Fruit fly (Drosophila melanogaster): ENCODE results near the gene CG5282.

Gene CG5282

DNA sequence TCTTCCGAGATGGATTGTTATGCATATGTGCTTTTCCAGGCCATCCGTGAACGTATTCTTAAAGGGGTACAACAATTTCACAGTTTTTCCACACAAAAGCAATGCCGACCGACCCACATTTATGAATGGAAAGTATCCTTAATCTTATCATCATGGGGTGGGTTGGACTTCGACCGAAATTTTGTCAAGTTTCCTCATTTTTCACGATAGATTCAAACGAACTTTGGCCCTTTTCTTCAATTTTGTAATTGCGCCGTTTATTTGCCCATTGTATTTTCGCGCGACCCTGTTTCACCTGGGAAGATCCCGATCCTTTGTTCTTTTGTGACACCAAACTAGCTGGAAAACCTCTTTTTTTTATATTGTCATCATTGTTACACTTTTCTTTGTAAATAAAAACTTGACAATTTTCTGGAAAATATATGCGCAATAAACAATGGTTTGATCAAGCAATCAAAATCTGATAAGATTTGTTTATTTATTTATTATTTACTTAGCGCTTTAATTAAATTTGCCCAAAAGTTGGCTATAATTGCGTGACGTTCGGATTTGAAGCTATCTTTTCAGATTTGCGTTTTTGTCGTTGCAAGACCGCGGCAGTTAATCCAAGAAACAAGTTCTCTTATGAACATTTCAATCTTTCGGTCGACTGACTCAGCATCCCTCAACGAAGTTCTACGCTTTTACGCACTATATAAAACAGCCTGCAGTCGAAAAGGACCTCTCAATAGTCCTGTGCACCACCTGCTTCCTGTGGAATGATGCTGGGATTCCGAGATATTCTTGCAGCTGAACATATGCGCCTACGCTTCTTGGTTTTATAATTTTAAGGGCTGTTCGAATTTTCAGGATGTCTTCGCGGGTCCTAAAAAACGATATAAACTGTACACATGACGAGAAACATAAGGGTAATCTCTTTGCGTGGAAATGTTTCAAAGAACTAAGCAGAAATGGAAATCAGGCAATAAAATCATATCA lies 19.6 kb downstream of the CG5282 start:
- no peak for TF ChIP-seq noc (tag; optimal IDR thresholded peaks at IDR 0.05)

dm6 chr3L:20405337-20405887 lies 20.5 kb downstream of the CG5282 start:
- no peak for TF ChIP-seq noc (tag; optimal IDR thresholded peaks at IDR 0.05)

- TF ChIP-seq noc (tag; optimal IDR thresholded peaks at IDR 0.05) = no peak
Measured at dm6 chr3L:20404515-20404914, 21.4 kb downstream of the CG5282 start.

- no peak for TF ChIP-seq noc (tag; optimal IDR thresholded peaks at IDR 0.05)
Measured at dm6 chr3L:20403493-20404379, 22.1 kb downstream of the CG5282 start.

dm6 chr3L:20402665-20403492 lies 23.0 kb downstream of the CG5282 start:
- TF ChIP-seq noc (tag; optimal IDR thresholded peaks at IDR 0.05) = no peak

- no peak for TF ChIP-seq noc (tag; optimal IDR thresholded peaks at IDR 0.05)
Measured at dm6 chr3L:20401026-20401912, 24.6 kb downstream of the CG5282 start, which contains the start of gene trbl. TSS of gene trbl (minus strand) at chr3L:20401609.

DNA sequence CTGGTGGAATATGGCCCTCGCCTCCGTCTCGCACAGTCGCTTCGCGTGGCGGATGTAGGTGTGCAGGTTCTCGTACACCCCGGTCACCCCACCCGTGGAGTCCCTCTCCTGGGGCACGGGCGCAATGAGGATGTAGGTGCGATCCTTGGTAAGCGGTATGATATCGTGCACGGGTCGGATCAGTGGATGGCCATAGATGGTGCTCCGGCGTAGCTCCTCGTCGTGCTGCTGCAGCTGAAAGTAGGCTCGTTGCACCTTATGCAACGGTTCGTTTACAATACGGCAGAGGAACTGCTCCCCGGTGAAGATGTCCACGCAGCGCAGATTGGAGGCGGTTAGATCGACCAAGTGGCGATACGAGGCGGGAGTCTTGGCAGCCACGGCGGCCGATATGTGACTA lies 25.4 kb downstream of the CG5282 start:
- TF ChIP-seq noc (tag; optimal IDR thresholded peaks at IDR 0.05) = no peak

- TF ChIP-seq noc (tag; optimal IDR thresholded peaks at IDR 0.05) = peak; percentile 83
Measured at dm6 chr3L:20399550-20400109, 26.2 kb downstream of the CG5282 start.

- TF ChIP-seq noc (tag; optimal IDR thresholded peaks at IDR 0.05) = peak; percentile 75
Measured at dm6 chr3L:20398243-20399222, 27.3 kb downstream of the CG5282 start.

DNA sequence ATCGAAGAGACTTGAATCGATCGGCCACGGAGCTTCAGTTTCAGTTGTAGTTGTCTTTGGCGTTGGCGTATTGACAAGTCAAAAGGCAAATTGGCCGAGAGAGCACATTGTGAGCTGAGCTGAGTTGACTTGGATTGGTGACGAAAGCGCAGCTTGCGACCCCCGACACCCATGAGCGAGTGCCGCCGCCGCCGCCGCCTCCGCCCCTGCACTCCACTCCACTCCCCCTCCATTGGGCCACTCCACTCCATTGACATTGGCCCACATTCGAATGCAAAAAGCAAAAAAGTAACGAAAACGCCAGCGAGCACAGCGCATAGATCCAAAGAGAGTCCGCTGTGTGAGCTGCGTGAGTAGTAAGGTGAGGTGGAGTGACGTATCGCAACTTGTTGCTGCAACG lies 28.1 kb downstream of the CG5282 start:
- no peak for TF ChIP-seq noc (tag; optimal IDR thresholded peaks at IDR 0.05)

- TF ChIP-seq noc (tag; optimal IDR thresholded peaks at IDR 0.05) = no peak
Measured at dm6 chr3L:20396047-20396446, 29.8 kb downstream of the CG5282 start.

dm6 chr3L:20395257-20395909 lies 30.5 kb downstream of the CG5282 start:
- TF ChIP-seq noc (tag; optimal IDR thresholded peaks at IDR 0.05) = peak; percentile 93

All from whole organism, larva.